Fruit fly (Drosophila melanogaster) whole organism, embryonic: ENCODE data around the gene CG43389.

Experiments used
- CG10209 ChIP-seq: fragments of 200-800 bp; sonication (Bioruptor generic); optimal IDR thresholded peaks from 3 replicates; lab custom pipeline; 2017; ENCODE audit warnings: missing biosample characterization, mild to moderate bottlenecking, missing genetic modification characterization, missing genetic modification reagents
- CG10267 ChIP-seq: fragments of 200-800 bp; sonication (Bioruptor generic); optimal IDR thresholded peaks from 2 replicates; lab custom pipeline; 2018; ENCODE audit warnings: missing biosample characterization, mild to moderate bottlenecking, missing genetic modification characterization, moderate library complexity
- CG10274 ChIP-seq: fragments of 200-800 bp; sonication (Bioruptor generic); optimal IDR thresholded peaks from 3 replicates; lab custom pipeline; 2017; ENCODE audit warnings: missing biosample characterization, mild to moderate bottlenecking, missing genetic modification characterization
- CG10462 ChIP-seq: fragments of 200-800 bp; sonication (Bioruptor generic); optimal IDR thresholded peaks from 2 replicates; lab custom pipeline; 2016; ENCODE audit warnings: missing biosample characterization, missing genetic modification characterization
- CG11247 ChIP-seq: fragments of 200-800 bp; sonication (Bioruptor generic); IDR thresholded peaks from 2 replicates; pipeline ENCODE4 v1.3.6; 2022; ENCODE audit warnings: missing biosample characterization, missing genetic modification characterization
- CG12744 ChIP-seq: fragments of 200-800 bp; sonication (Bioruptor generic); optimal IDR thresholded peaks from 2 replicates; lab custom pipeline; 2016; ENCODE audit warnings: missing biosample characterization, missing genetic modification characterization
- CG13424 ChIP-seq: fragments of 200-800 bp; sonication (Bioruptor generic); optimal IDR thresholded peaks from 2 replicates; lab custom pipeline; 2019; ENCODE audit warnings: missing biosample characterization, mild to moderate bottlenecking, missing genetic modification characterization, moderate library complexity
- CG15479 ChIP-seq: fragments of 200-800 bp; sonication (Bioruptor generic); optimal IDR thresholded peaks from 3 replicates; lab custom pipeline; 2019; ENCODE audit warnings: missing biosample characterization, mild to moderate bottlenecking, missing genetic modification characterization, moderate library complexity
- CG16813 ChIP-seq: fragments of 200-800 bp; sonication (Bioruptor generic); IDR thresholded peaks from 3 replicates; pipeline ENCODE4 v1.3.6; 2022; ENCODE audit warnings: missing biosample characterization, missing genetic modification characterization; ENCODE audit not compliant: partially characterized antibody
- CG2712 ChIP-seq: fragments of 200-800 bp; optimal IDR thresholded peaks from 3 replicates; lab custom pipeline; 2019; ENCODE audit warnings: missing biosample characterization, mild to moderate bottlenecking, missing genetic modification characterization, moderate library complexity
- CG32532 ChIP-seq: fragments of 200-800 bp; sonication (Bioruptor generic); IDR thresholded peaks from 2 replicates; pipeline ENCODE4 v1.3.6; 2022; ENCODE audit warnings: missing biosample characterization, missing genetic modification characterization
- CG3407 ChIP-seq: fragments of 200-800 bp; sonication (Bioruptor generic); optimal IDR thresholded peaks from 2 replicates; lab custom pipeline; 2018; ENCODE audit warnings: missing biosample characterization, mild to moderate bottlenecking, missing genetic modification characterization
- CG34224 ChIP-seq: fragments of 200-800 bp; sonication (Bioruptor generic); IDR thresholded peaks from 3 replicates; pipeline ENCODE4 v1.3.6; 2022; ENCODE audit warnings: missing biosample characterization, missing genetic modification characterization; ENCODE audit not compliant: partially characterized antibody
- CG4820 ChIP-seq: fragments of 200-800 bp; sonication (Bioruptor generic); optimal IDR thresholded peaks from 3 replicates; lab custom pipeline; 2016; ENCODE audit warnings: missing biosample characterization, missing genetic modification characterization
- CG6683 ChIP-seq: fragments of 200-800 bp; sonication (Bioruptor generic); optimal IDR thresholded peaks from 2 replicates; lab custom pipeline; 2017; ENCODE audit warnings: missing biosample characterization, mild to moderate bottlenecking, missing genetic modification characterization, missing genetic modification reagents
- CG8359 ChIP-seq: fragments of 200-800 bp; sonication (Bioruptor generic); optimal IDR thresholded peaks from 2 replicates; lab custom pipeline; 2017; ENCODE audit warnings: missing biosample characterization, mild to moderate bottlenecking, missing genetic modification characterization, borderline replicate concordance
- CG8765 ChIP-seq: fragments of 200-800 bp; sonication (Bioruptor generic); IDR thresholded peaks from 2 replicates; pipeline ENCODE4 v1.3.6; 2022; ENCODE audit warnings: missing biosample characterization, missing genetic modification characterization
- Dek ChIP-seq: fragments of 200-800 bp; sonication (Bioruptor generic); optimal IDR thresholded peaks from 3 replicates; lab custom pipeline; 2019; ENCODE audit warnings: missing biosample characterization, mild to moderate bottlenecking, missing genetic modification characterization, moderate library complexity
- Fer1 ChIP-seq: fragments of 200-800 bp; sonication (Bioruptor generic); optimal IDR thresholded peaks from 2 replicates; lab custom pipeline; 2017; ENCODE audit warnings: missing biosample characterization, mild to moderate bottlenecking, missing genetic modification characterization
- Gsc ChIP-seq: fragments of 200-800 bp; sonication (Bioruptor generic); IDR thresholded peaks from 2 replicates; pipeline ENCODE4 v1.3.6; 2022; ENCODE audit warnings: missing biosample characterization, missing genetic modification characterization
- Hr51 ChIP-seq, 2 experiments: fragments of 200-800 bp; sonication (Bioruptor generic); optimal IDR thresholded peaks; 2 replicates in 1 of 2; 3 replicates in 1 of 2; lab custom pipeline; 2016 to 2018; ENCODE audit warnings: missing biosample characterization in 2 of 2, missing genetic modification characterization in 2 of 2, mild to moderate bottlenecking in 1 of 2, moderate library complexity in 1 of 2
- MESR4 ChIP-seq: fragments of 200-800 bp; sonication (Bioruptor generic); optimal IDR thresholded peaks from 2 replicates; lab custom pipeline; 2018; ENCODE audit warnings: missing biosample characterization, mild to moderate bottlenecking, missing genetic modification characterization, moderate library complexity
- Meics ChIP-seq: fragments of 200-800 bp; sonication (Bioruptor generic); optimal IDR thresholded peaks from 2 replicates; lab custom pipeline; 2017; ENCODE audit warnings: missing biosample characterization, mild to moderate bottlenecking, missing genetic modification characterization
- Nf-YB ChIP-seq: fragments of 200-800 bp; sonication (Bioruptor generic); optimal IDR thresholded peaks from 3 replicates; lab custom pipeline; 2019; ENCODE audit warnings: missing biosample characterization, mild to moderate bottlenecking, missing genetic modification characterization, moderate library complexity
- Oli ChIP-seq: fragments of 200-800 bp; sonication (Bioruptor generic); optimal IDR thresholded peaks from 2 replicates; lab custom pipeline; 2018; ENCODE audit warnings: missing biosample characterization, mild to moderate bottlenecking, missing genetic modification characterization, moderate library complexity
- Poxn ChIP-seq: fragments of 200-800 bp; sonication (Bioruptor generic); IDR thresholded peaks from 2 replicates; pipeline ENCODE4 v1.3.6; 2022; ENCODE audit warnings: missing biosample characterization, missing genetic modification characterization
- Ptx1 ChIP-seq: fragments of 200-800 bp; sonication (Bioruptor generic); IDR thresholded peaks from 2 replicates; pipeline ENCODE4 v1.3.6; 2022; ENCODE audit warnings: missing biosample characterization, missing genetic modification characterization
- Scr ChIP-seq: fragments of 200-800 bp; sonication (Bioruptor generic); IDR thresholded peaks from 2 replicates; pipeline ENCODE4 v1.3.6; 2022; ENCODE audit warnings: missing biosample characterization, missing genetic modification characterization; ENCODE audit not compliant: partially characterized antibody
- Side ChIP-seq: fragments of 200-800 bp; sonication (Bioruptor generic); optimal IDR thresholded peaks from 2 replicates; lab custom pipeline; 2016; ENCODE audit warnings: missing biosample characterization, missing genetic modification characterization
- Six4 ChIP-seq: fragments of 200-800 bp; sonication (Bioruptor generic); optimal IDR thresholded peaks from 2 replicates; lab custom pipeline; 2016; ENCODE audit warnings: missing biosample characterization, missing genetic modification characterization
- abd-A ChIP-seq: fragments of 200-800 bp; sonication (Bioruptor generic); optimal IDR thresholded peaks from 3 replicates; lab custom pipeline; 2019; ENCODE audit warnings: missing biosample characterization, mild to moderate bottlenecking, missing genetic modification characterization, moderate library complexity
- aop ChIP-seq: fragments of 200-800 bp; sonication (Bioruptor generic); IDR thresholded peaks from 2 replicates; pipeline ENCODE4 v1.3.6; 2022; ENCODE audit warnings: missing biosample characterization, missing genetic modification characterization
- ato ChIP-seq: fragments of 200-800 bp; sonication (Bioruptor generic); IDR thresholded peaks from 2 replicates; pipeline ENCODE4 v1.3.6; 2022; ENCODE audit warnings: missing biosample characterization, missing genetic modification characterization; ENCODE audit not compliant: partially characterized antibody
- caup ChIP-seq: fragments of 200-800 bp; sonication (Bioruptor generic); optimal IDR thresholded peaks from 3 replicates; lab custom pipeline; 2017; ENCODE audit warnings: missing biosample characterization, mild to moderate bottlenecking, missing genetic modification characterization, moderate library complexity; ENCODE audit not compliant: severe bottlenecking
- dati ChIP-seq: fragments of 200-800 bp; sonication (Bioruptor generic); IDR thresholded peaks from 2 replicates; pipeline ENCODE4 v1.3.6; 2022; ENCODE audit warnings: missing biosample characterization, missing genetic modification characterization
- hkb ChIP-seq, 2 experiments: fragments of 200-800 bp in 1 of 2; fragments of >200 bp in 1 of 2; sonication (Bioruptor generic) in 1 of 2; IDR thresholded peaks in 1 of 2; optimal IDR thresholded peaks in 1 of 2; 2 replicates each; pipeline versions ENCODE4 v1.3.6 to Lab custom; 2017 to 2022; ENCODE audit warnings: missing biosample characterization in 1 of 2, missing genetic modification characterization in 1 of 2
- lbe ChIP-seq: fragments of 200-800 bp; sonication (Bioruptor generic); optimal IDR thresholded peaks from 2 replicates; lab custom pipeline; 2016; ENCODE audit warnings: missing biosample characterization, mild to moderate bottlenecking, missing genetic modification characterization
- pfk ChIP-seq: fragments of 200-800 bp; sonication (Bioruptor generic); optimal IDR thresholded peaks from 2 replicates; lab custom pipeline; 2018; ENCODE audit warnings: missing biosample characterization, mild to moderate bottlenecking, missing genetic modification characterization, moderate library complexity
- pho ChIP-seq: fragments of 200-800 bp; sonication (Bioruptor generic); optimal IDR thresholded peaks from 2 replicates; lab custom pipeline; 2016; ENCODE audit warnings: missing biosample characterization, missing genetic modification characterization
- pzg ChIP-seq: fragments of 200-800 bp; sonication (Bioruptor generic); optimal IDR thresholded peaks from 3 replicates; lab custom pipeline; 2018; ENCODE audit warnings: missing biosample characterization, mild to moderate bottlenecking, missing genetic modification characterization, moderate library complexity
- slbo ChIP-seq: fragments of 200-800 bp; sonication (Bioruptor generic); IDR thresholded peaks from 2 replicates; pipeline ENCODE4 v1.3.6; 2022; ENCODE audit warnings: missing biosample characterization, missing genetic modification characterization
- tap ChIP-seq: fragments of 200-800 bp; optimal IDR thresholded peaks from 3 replicates; lab custom pipeline; 2019; ENCODE audit warnings: missing biosample characterization, mild to moderate bottlenecking, missing genetic modification characterization, moderate library complexity
- tgo ChIP-seq: fragments of 200-800 bp; sonication (Bioruptor generic); IDR thresholded peaks from 3 replicates; pipeline ENCODE4 v1.3.6; 2022; ENCODE audit warnings: missing biosample characterization, missing genetic modification characterization
- tll ChIP-seq, 2 experiments: fragments of 200-800 bp in 1 of 2; fragments of >200 bp in 1 of 2; sonication (Bioruptor generic) in 1 of 2; optimal IDR thresholded peaks; 2 replicates each; lab custom pipeline; 2017 to 2019; ENCODE audit warnings: missing biosample characterization in 2 of 2, missing genetic modification characterization in 2 of 2, mild to moderate bottlenecking in 1 of 2, moderate library complexity in 1 of 2
- wdn ChIP-seq: fragments of 200-800 bp; sonication (Bioruptor generic); IDR thresholded peaks from 2 replicates; pipeline ENCODE4 v1.3.6; 2022; ENCODE audit warnings: missing biosample characterization, missing genetic modification characterization
- z ChIP-seq: fragments of 200-800 bp; sonication (Bioruptor generic); IDR thresholded peaks from 3 replicates; pipeline ENCODE4 v1.3.6; 2022; ENCODE audit warnings: missing biosample characterization, missing genetic modification characterization

The CG43389 gene

dm6 chr3L:3198447-3199402, 49.1 kb upstream of the CG43389 start, which contains the start of the genes CG32276 and gry (continued):
- TF ChIP-seq Fer1 (GFP tag; lab: Kevin White, UChicago) (peak; percentile 77), Ptx1 (peak; percentile 77), Meics (GFP tag; lab: Kevin White, UChicago) (peak; percentile 78), CG12744 (GFP tag; lab: Kevin White, UChicago) (no peak), CG2712 (tag; lab: Kevin White, UChicago) (peak; percentile 85), Poxn (peak; percentile 62), Scr (GFP tag; lab: Robert Waterston, UW) (peak; percentile 53), CG11247 (peak; percentile 54), Six4 (GFP tag; lab: Kevin White, UChicago) (peak; percentile 69), Oli (tag; lab: Kevin White, UChicago) (peak; percentile 54), CG3407 (GFP tag; lab: Kevin White, UChicago) (peak; percentile 33), Gsc (GFP tag; lab: Robert Waterston, UW) (no peak), CG15479 (no peak), Side (peak; percentile 86), caup (GFP tag; lab: Kevin White, UChicago) (peak; percentile 69), MESR4 (GFP tag; lab: Kevin White, UChicago) (peak; percentile 89), CG8765 (GFP tag; lab: Robert Waterston, UW) (peak; percentile 71), CG13424 (tag; lab: Kevin White, UChicago) (peak; percentile 84), CG10274 (no peak), CG10267 (tag; lab: Kevin White, UChicago) (peak; percentile 82), CG8359 (GFP tag; lab: Kevin White, UChicago) (no peak), CG34224 (GFP tag; lab: Robert Waterston, UW) (no peak; the same call in 2 of the 3 replicates), slbo (GFP tag; lab: Robert Waterston, UW) (peak; percentile 86), Dek (tag; lab: Kevin White, UChicago) (peak; percentile 73), wdn (GFP tag; lab: Robert Waterston, UW) (0 out of 2 replicates have a peak, but pooled peaks have one; percentile 8), hkb (optimal IDR thresholded peaks at IDR 0.05; lab: Kevin White, UChicago) (peak; percentile 33), hkb (GFP tag; IDR thresholded peaks at IDR 0.05; lab: Robert Waterston, UW) (peak; percentile 65), pfk (GFP tag; lab: Kevin White, UChicago) (peak; percentile 57), z (GFP tag; lab: Robert Waterston, UW) (0 out of 3 replicates have a peak, but pooled peaks have one; percentile 34), CG4820 (GFP tag; lab: Kevin White, UChicago) (peak; percentile 77), dati (GFP tag; lab: Robert Waterston, UW) (peak; percentile 48; the same call in 1 of the 2 replicates), aop (no peak), pho (GFP tag; lab: Kevin White, UChicago) (peak; percentile 79), pzg (GFP tag; lab: Kevin White, UChicago) (peak; percentile 93), CG10462 (GFP tag; lab: Kevin White, UChicago) (peak; percentile 66), tll (GFP tag; optimal IDR thresholded peaks at IDR 0.05; lab: Kevin White, UChicago) (peak; percentile 64 to 72), tap (peak; percentile 63), CG10209 (GFP tag; lab: Kevin White, UChicago) (peak; percentile 64), CG6683 (peak; percentile 41), tgo (GFP tag; lab: Robert Waterston, UW) (peak; percentile 73), ato (GFP tag; lab: Robert Waterston, UW) (no peak), Nf-YB (GFP tag; lab: Kevin White, UChicago) (peak; percentile 42), Hr51 (GFP tag; optimal IDR thresholded peaks at IDR 0.05; lab: Kevin White, UChicago) (peak in 1 of 2 experiments; percentile 78), lbe (GFP tag; lab: Kevin White, UChicago) (peak; percentile 73), abd-A (tag; lab: Kevin White, UChicago) (no peak), CG16813 (GFP tag; lab: Robert Waterston, UW) (peak; percentile 50; the same call in 2 of the 3 replicates), CG32532 (GFP tag; lab: Robert Waterston, UW) (peak; percentile 81)
